Worm (Caenorhabditis elegans) whole organism, dauer: ENCODE results near the gene ucr-1.

ENCODE experiments used
- unc-62 ChIP-seq: sonication (generic microtip); optimal IDR thresholded peaks from 2 replicates; lab custom pipeline; 2017; ENCODE audit warnings: missing biosample characterization, missing genetic modification reagents, missing genetic modification characterization

ucr-1 gene

DNA sequence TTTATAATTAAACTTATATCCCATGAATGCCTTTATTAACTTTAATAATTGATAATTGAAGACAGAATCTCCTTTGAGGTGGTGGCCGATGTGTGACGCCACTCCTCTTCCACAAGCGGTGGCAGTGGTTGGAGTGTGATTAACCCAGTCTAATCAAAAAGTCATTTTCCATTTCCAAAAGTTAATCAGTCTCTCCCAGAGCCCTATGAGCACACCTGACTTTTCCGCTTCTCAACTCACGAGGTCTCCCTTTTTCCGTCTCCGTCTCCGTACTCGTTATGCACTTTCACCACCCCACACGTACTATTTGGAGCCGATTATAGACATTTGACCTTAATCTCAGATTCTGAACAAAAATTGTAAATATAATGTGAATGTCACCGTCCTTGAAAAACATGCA, 50.8 kb downstream of the ucr-1 start:
- TF ChIP-seq unc-62 (GFP tag; lab: Kevin White, UChicago), result no peak
